Fruit fly (Drosophila melanogaster) Kc167 (cell line): ENCODE results near the gene MFS9.

Source experiments
- h ChIP-seq: fragments of >200 bp; optimal IDR thresholded peaks from 3 replicates; lab custom pipeline; 2018; ENCODE audit warnings: missing external identifiers
- psq ChIP-seq: fragments of >200 bp; optimal IDR thresholded peaks from 2 replicates; lab custom pipeline; 2017; ENCODE audit warnings: missing external identifiers

DNA sequence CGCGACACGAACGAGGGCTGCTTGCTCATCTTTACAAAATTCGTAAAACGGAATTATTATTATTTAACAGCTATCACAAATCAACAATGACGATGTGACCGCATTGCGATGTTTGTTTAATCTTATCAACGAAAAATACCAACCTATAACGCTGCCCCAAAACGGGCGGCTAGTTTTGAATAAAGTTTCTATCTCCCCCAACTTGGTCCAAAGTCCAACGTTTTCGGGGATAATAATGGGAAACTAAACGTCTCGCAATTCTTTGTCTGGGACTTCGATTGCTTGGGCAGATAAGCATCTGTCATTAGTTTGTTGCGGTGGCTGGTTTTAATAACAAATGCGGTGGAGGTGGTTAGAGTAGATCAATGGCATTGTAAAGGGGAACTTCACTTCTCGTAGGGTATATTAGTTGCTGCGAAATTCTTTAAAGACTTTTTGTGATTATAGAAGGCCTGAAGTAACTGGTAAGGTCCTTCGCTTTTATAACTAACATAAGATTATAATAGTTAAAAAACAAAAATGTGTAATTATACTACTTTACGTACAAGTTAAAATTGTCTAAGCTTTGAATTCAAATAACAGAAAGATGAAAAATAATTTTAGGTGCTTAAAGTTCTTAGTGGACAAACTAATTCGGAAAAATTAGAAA, 47.9 kb upstream of the MFS9 start, which contains the start of gene CG15922:
- TF ChIP-seq psq (no peak), h (lab: Kevin White, UChicago) (no peak)
